Fruit fly (Drosophila melanogaster) whole organism, embryonic: Measurements from ENCODE around the gene Trmt6.
A peak's percentile ranks its signal among the peaks of the same experiment; 100 is the strongest.

Experiments
- Antp ChIP-seq: fragments of 200-800 bp; sonication (Bioruptor generic); optimal IDR thresholded peaks from 3 replicates; lab custom pipeline; 2016; ENCODE audit warnings: missing biosample characterization, missing genetic modification characterization
- Asciz ChIP-seq: fragments of 200-800 bp; sonication (Bioruptor generic); optimal IDR thresholded peaks from 2 replicates; lab custom pipeline; 2017; ENCODE audit warnings: missing biosample characterization, mild to moderate bottlenecking, missing genetic modification characterization, missing genetic modification reagents
- Atf6 ChIP-seq: fragments of 200-800 bp; sonication (Bioruptor generic); IDR thresholded peaks from 2 replicates; pipeline ENCODE4 v1.3.6; 2022; ENCODE audit warnings: missing biosample characterization, missing genetic modification characterization
- CG11085 ChIP-seq: fragments of 200-800 bp; sonication (Bioruptor generic); IDR thresholded peaks from 2 replicates; pipeline ENCODE4 v1.3.6; 2022; ENCODE audit warnings: missing biosample characterization, missing genetic modification characterization
- CG11093 ChIP-seq: fragments of 200-800 bp; sonication (Bioruptor generic); IDR thresholded peaks from 3 replicates; pipeline ENCODE4 v1.3.6; 2022; ENCODE audit warnings: missing biosample characterization, missing genetic modification characterization
- CG11696 ChIP-seq: fragments of 200-800 bp; sonication (Bioruptor generic); IDR thresholded peaks from 2 replicates; pipeline ENCODE4 v1.3.6; 2022; ENCODE audit warnings: missing biosample characterization, missing genetic modification characterization
- CG12219 ChIP-seq: fragments of 200-800 bp; sonication (Bioruptor generic); optimal IDR thresholded peaks from 3 replicates; lab custom pipeline; 2018; ENCODE audit warnings: missing biosample characterization, mild to moderate bottlenecking, missing genetic modification characterization
- CG12769 ChIP-seq: fragments of 200-800 bp; sonication (Bioruptor generic); optimal IDR thresholded peaks from 2 replicates; lab custom pipeline; 2019; ENCODE audit warnings: missing biosample characterization, mild to moderate bottlenecking, missing genetic modification characterization, moderate library complexity
- CG13424 ChIP-seq: fragments of 200-800 bp; sonication (Bioruptor generic); optimal IDR thresholded peaks from 2 replicates; lab custom pipeline; 2019; ENCODE audit warnings: missing biosample characterization, mild to moderate bottlenecking, missing genetic modification characterization, moderate library complexity
- CG15479 ChIP-seq: fragments of 200-800 bp; sonication (Bioruptor generic); optimal IDR thresholded peaks from 3 replicates; lab custom pipeline; 2019; ENCODE audit warnings: missing biosample characterization, mild to moderate bottlenecking, missing genetic modification characterization, moderate library complexity
- CG17802 ChIP-seq: fragments of 200-800 bp; sonication (Bioruptor generic); optimal IDR thresholded peaks from 2 replicates; lab custom pipeline; 2018; ENCODE audit warnings: missing biosample characterization, mild to moderate bottlenecking, missing genetic modification characterization, moderate library complexity
- CG18599 ChIP-seq: fragments of 200-800 bp; sonication (Bioruptor generic); optimal IDR thresholded peaks from 3 replicates; lab custom pipeline; 2017; ENCODE audit warnings: missing biosample characterization, missing genetic modification characterization, mild to moderate bottlenecking, moderate library complexity, missing genetic modification reagents
- CG2712 ChIP-seq: fragments of 200-800 bp; optimal IDR thresholded peaks from 3 replicates; lab custom pipeline; 2019; ENCODE audit warnings: missing biosample characterization, mild to moderate bottlenecking, missing genetic modification characterization, moderate library complexity
- CG4730 ChIP-seq: fragments of 200-800 bp; sonication (Bioruptor generic); IDR thresholded peaks from 2 replicates; pipeline ENCODE4 v1.3.6; 2022; ENCODE audit warnings: missing biosample characterization, missing genetic modification characterization
- CG6689 ChIP-seq: fragments of 200-800 bp; sonication (Bioruptor generic); IDR thresholded peaks from 2 replicates; pipeline ENCODE4 v1.3.6; 2022; ENCODE audit warnings: missing biosample characterization, missing genetic modification characterization
- CG6791 ChIP-seq: fragments of 200-800 bp; sonication (Bioruptor generic); IDR thresholded peaks from 3 replicates; pipeline ENCODE4 v1.3.6; 2022; ENCODE audit warnings: missing biosample characterization, missing genetic modification characterization; ENCODE audit not compliant: partially characterized antibody
- CG7839 ChIP-seq: fragments of 200-800 bp; sonication (Bioruptor generic); optimal IDR thresholded peaks from 3 replicates; lab custom pipeline; 2018; ENCODE audit warnings: missing biosample characterization, mild to moderate bottlenecking, missing genetic modification characterization, moderate library complexity
- CG7963 ChIP-seq: fragments of 200-800 bp; sonication (Bioruptor generic); IDR thresholded peaks from 3 replicates; pipeline ENCODE4 v1.3.6; 2022; ENCODE audit warnings: missing biosample characterization, missing genetic modification characterization; ENCODE audit not compliant: partially characterized antibody
- CG7987 ChIP-seq: fragments of 200-800 bp; sonication (Bioruptor generic); optimal IDR thresholded peaks from 2 replicates; lab custom pipeline; 2018; ENCODE audit warnings: missing biosample characterization, mild to moderate bottlenecking, missing genetic modification characterization, moderate library complexity
- CG9727 ChIP-seq: fragments of 200-800 bp; sonication (Bioruptor generic); optimal IDR thresholded peaks from 3 replicates; lab custom pipeline; 2017; ENCODE audit warnings: missing biosample characterization, mild to moderate bottlenecking, missing genetic modification characterization
- CG9876 ChIP-seq: fragments of 200-800 bp; sonication (Bioruptor generic); optimal IDR thresholded peaks from 2 replicates; lab custom pipeline; 2016; ENCODE audit warnings: missing biosample characterization, missing genetic modification characterization
- Dip2 ChIP-seq: fragments of 200-800 bp; sonication (Bioruptor generic); IDR thresholded peaks from 2 replicates; pipeline ENCODE4 v1.3.6; 2022; ENCODE audit warnings: missing biosample characterization, missing genetic modification characterization
- Elba2 ChIP-seq: fragments of 200-800 bp; sonication (Bioruptor generic); optimal IDR thresholded peaks from 3 replicates; lab custom pipeline; 2016; ENCODE audit warnings: missing biosample characterization, missing genetic modification characterization
- Fer2 ChIP-seq: fragments of 200-800 bp; sonication (Bioruptor generic); optimal IDR thresholded peaks from 2 replicates; lab custom pipeline; 2018; ENCODE audit warnings: missing biosample characterization, mild to moderate bottlenecking, missing genetic modification characterization, moderate library complexity
- Gug ChIP-seq: fragments of 200-800 bp; sonication (Bioruptor generic); IDR thresholded peaks from 4 replicates; pipeline ENCODE4 v1.3.6; 2022; ENCODE audit warnings: missing biosample characterization, missing genetic modification characterization
- HLH3B ChIP-seq: fragments of 200-800 bp; sonication (Bioruptor generic); IDR thresholded peaks from 2 replicates; pipeline ENCODE4 v1.3.6; 2022; ENCODE audit warnings: missing biosample characterization, missing genetic modification characterization
- Hr39 ChIP-seq: fragments of >200 bp; optimal IDR thresholded peaks from 2 replicates; lab custom pipeline; 2017
- Max ChIP-seq: fragments of 200-800 bp; sonication (Bioruptor generic); optimal IDR thresholded peaks from 2 replicates; lab custom pipeline; 2016; ENCODE audit warnings: missing biosample characterization, mild to moderate bottlenecking, missing genetic modification characterization
- Med ChIP-seq: fragments of 200-800 bp; sonication (Bioruptor generic); peaks from one replicate; lab custom pipeline; 2016; ENCODE audit warnings: missing biosample characterization, missing genetic modification characterization, mild to moderate bottlenecking, inconsistent platforms, moderate library complexity
- NFAT ChIP-seq: fragments of 200-800 bp; sonication (Bioruptor generic); IDR thresholded peaks from 2 replicates; pipeline ENCODE4 v1.3.6; 2022; ENCODE audit warnings: missing biosample characterization, missing genetic modification characterization
- NK7.1 ChIP-seq: fragments of 200-800 bp; sonication (Bioruptor generic); optimal IDR thresholded peaks from 3 replicates; lab custom pipeline; 2016; ENCODE audit warnings: missing biosample characterization, missing genetic modification characterization
- Neu2 ChIP-seq: fragments of 200-800 bp; sonication (Bioruptor generic); optimal IDR thresholded peaks from 3 replicates; lab custom pipeline; 2016; ENCODE audit warnings: missing biosample characterization, missing genetic modification characterization, borderline replicate concordance
- Xrp1 ChIP-seq: fragments of 200-800 bp; sonication (Bioruptor generic); IDR thresholded peaks from 2 replicates; pipeline ENCODE4 v1.3.6; 2022; ENCODE audit warnings: missing biosample characterization, missing genetic modification characterization
- az2 ChIP-seq: fragments of 200-800 bp; sonication (Bioruptor generic); optimal IDR thresholded peaks from 3 replicates; lab custom pipeline; 2016; ENCODE audit warnings: missing biosample characterization, missing genetic modification characterization
- gce ChIP-seq: fragments of 200-800 bp; sonication (Bioruptor generic); IDR thresholded peaks from 3 replicates; pipeline ENCODE4 v1.3.6; 2022; ENCODE audit warnings: missing biosample characterization, missing genetic modification characterization
- gro ChIP-seq: fragments of 200-800 bp; sonication (Bioruptor generic); optimal IDR thresholded peaks from 2 replicates; lab custom pipeline; 2016; ENCODE audit warnings: missing biosample characterization, missing genetic modification characterization
- hbn ChIP-seq: fragments of 200-800 bp; sonication (Bioruptor generic); IDR thresholded peaks from 2 replicates; pipeline ENCODE4 v1.3.6; 2022; ENCODE audit warnings: missing biosample characterization, missing genetic modification characterization; ENCODE audit not compliant: partially characterized antibody
- ken ChIP-seq: fragments of 200-800 bp; sonication (Bioruptor generic); IDR thresholded peaks from 3 replicates; pipeline ENCODE4 v1.3.6; 2022; ENCODE audit warnings: missing biosample characterization, missing genetic modification characterization
- knrl ChIP-seq: fragments of 200-800 bp; sonication (Bioruptor generic); IDR thresholded peaks from 3 replicates; pipeline ENCODE4 v1.3.6; 2022; ENCODE audit warnings: missing biosample characterization, missing genetic modification characterization; ENCODE audit not compliant: partially characterized antibody
- lbe ChIP-seq: fragments of 200-800 bp; sonication (Bioruptor generic); optimal IDR thresholded peaks from 2 replicates; lab custom pipeline; 2016; ENCODE audit warnings: missing biosample characterization, mild to moderate bottlenecking, missing genetic modification characterization
- lola ChIP-seq, 3 experiments: fragments of >200 bp in 2 of 3; fragments of 200-800 bp in 1 of 3; sonication (Bioruptor generic) in 1 of 3; optimal IDR thresholded peaks; 2 replicates each; lab custom pipeline; 2017 to 2019; ENCODE audit warnings: missing biosample characterization in 3 of 3, missing genetic modification characterization in 3 of 3, mild to moderate bottlenecking in 1 of 3, moderate library complexity in 1 of 3
- otp ChIP-seq: fragments of 200-800 bp; sonication (Bioruptor generic); IDR thresholded peaks from 3 replicates; pipeline ENCODE4, ENCODE4 v1.3.6; 2022; ENCODE audit warnings: missing biosample characterization, missing genetic modification characterization
- pb ChIP-seq: fragments of 200-800 bp; sonication (Bioruptor generic); optimal IDR thresholded peaks from 3 replicates; lab custom pipeline; 2016; ENCODE audit warnings: missing biosample characterization, missing genetic modification characterization
- prd ChIP-seq, 3 experiments: fragments of >200 bp in 2 of 3; fragments of 200-800 bp in 1 of 3; sonication (Bioruptor generic) in 1 of 3; optimal IDR thresholded peaks in 2 of 3; IDR thresholded peaks in 1 of 3; 2 replicates in 2 of 3; 3 replicates in 1 of 3; pipeline versions ENCODE4 v1.3.6 to Lab custom; 2017 to 2022; ENCODE audit warnings: missing biosample characterization in 1 of 3, missing genetic modification characterization in 1 of 3
- tgo ChIP-seq: fragments of 200-800 bp; sonication (Bioruptor generic); IDR thresholded peaks from 3 replicates; pipeline ENCODE4 v1.3.6; 2022; ENCODE audit warnings: missing biosample characterization, missing genetic modification characterization
- trem ChIP-seq: fragments of 200-800 bp; optimal IDR thresholded peaks from 3 replicates; lab custom pipeline; 2019; ENCODE audit warnings: missing biosample characterization, mild to moderate bottlenecking, missing genetic modification characterization, moderate library complexity
- wdn ChIP-seq: fragments of 200-800 bp; sonication (Bioruptor generic); IDR thresholded peaks from 2 replicates; pipeline ENCODE4 v1.3.6; 2022; ENCODE audit warnings: missing biosample characterization, missing genetic modification characterization
- zen ChIP-seq: fragments of 200-800 bp; sonication (Bioruptor generic); optimal IDR thresholded peaks from 3 replicates; lab custom pipeline; 2018; ENCODE audit warnings: missing biosample characterization, mild to moderate bottlenecking, missing genetic modification characterization, moderate library complexity

Gene Trmt6

DNA sequence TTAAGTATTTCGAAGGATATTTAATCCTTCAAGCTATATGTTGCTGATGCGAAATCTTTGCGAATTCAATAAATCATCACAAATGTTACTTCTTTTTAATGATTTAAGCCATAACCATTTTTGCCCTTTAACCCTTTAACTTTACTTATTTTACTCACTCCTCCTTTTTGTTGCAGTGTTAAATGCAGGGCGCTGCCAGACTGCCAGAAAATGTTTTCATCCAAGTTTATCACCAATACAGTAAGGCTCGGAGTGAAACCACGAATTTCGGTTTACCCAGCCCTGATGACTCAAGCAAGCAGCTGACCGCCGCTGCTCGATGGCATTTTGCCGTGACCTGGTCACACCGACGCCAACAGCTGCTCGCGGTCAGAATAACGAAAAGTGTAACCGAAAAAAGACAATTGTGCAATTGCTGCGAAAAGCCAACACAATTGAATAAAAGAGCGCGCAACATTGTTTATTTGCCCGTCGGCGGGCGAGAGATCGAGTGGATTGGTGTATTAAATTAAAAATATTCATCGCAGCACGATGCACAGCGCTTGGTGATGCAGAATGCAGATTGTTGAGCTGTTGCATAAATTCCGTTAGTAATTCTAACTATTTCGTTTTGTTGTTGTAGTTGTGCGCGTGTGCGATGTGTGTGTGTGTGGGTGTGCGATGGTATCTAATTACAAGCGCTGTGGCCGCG, 48.7 kb upstream of the Trmt6 start, which contains the start of gene CG11050 (continued):
- TF ChIP-seq zen (tag; lab: Kevin White, UChicago): peak; percentile 92
- no peak for TF ChIP-seq Fer2 (tag; lab: Kevin White, UChicago)
- TF ChIP-seq CG6791 (GFP tag; lab: Robert Waterston, UW): peak; percentile 69
- TF ChIP-seq CG15479: peak; percentile 91
- TF ChIP-seq CG7963 (GFP tag; lab: Robert Waterston, UW): no peak; the same call in 2 of the 3 replicates
- TF ChIP-seq Dip2 (GFP tag; lab: Robert Waterston, UW): no peak
- peak; percentile 95 for TF ChIP-seq gro (GFP tag; lab: Kevin White, UChicago)
- no peak for TF ChIP-seq Hr39
- peak; percentile 75 for TF ChIP-seq Xrp1 (GFP tag; lab: Robert Waterston, UW)
- TF ChIP-seq pb: peak; percentile 59
- TF ChIP-seq CG9727 (GFP tag; lab: Kevin White, UChicago): peak; percentile 51
- TF ChIP-seq otp: 0 out of 3 replicates have a peak, but pooled peaks have one; percentile 70
- peak; percentile 77 for TF ChIP-seq CG7987 (GFP tag; lab: Kevin White, UChicago)
- peak; percentile 98 for TF ChIP-seq Med (GFP tag; lab: Kevin White, UChicago)
- TF ChIP-seq Elba2: peak; percentile 62
- peak; percentile 65 for TF ChIP-seq wdn (GFP tag; lab: Robert Waterston, UW)
- peak; percentile 83 for TF ChIP-seq az2
- TF ChIP-seq gce (GFP tag; lab: Robert Waterston, UW): peak; percentile 70; the same call in 2 of the 3 replicates
- TF ChIP-seq CG6689: peak; percentile 55
- peak; percentile 77 for TF ChIP-seq NK7.1
- peak; percentile 60 for TF ChIP-seq tgo (GFP tag; lab: Robert Waterston, UW)
- TF ChIP-seq CG4730 (GFP tag; lab: Robert Waterston, UW): peak; percentile 56; the same call in 1 of the 2 replicates
- peak; percentile 90 for TF ChIP-seq trem (tag; lab: Kevin White, UChicago)
- TF ChIP-seq Gug (GFP tag; lab: Robert Waterston, UW): peak; percentile 69; the same call in 3 of the 4 replicates
- TF ChIP-seq CG12219: peak; percentile 70
- peak; percentile 73 for TF ChIP-seq CG11085
- TF ChIP-seq CG18599 (GFP tag; lab: Kevin White, UChicago): peak; percentile 52
- peak; percentile 67 for TF ChIP-seq Asciz
- no peak for TF ChIP-seq lbe
- peak; percentile 73 for TF ChIP-seq CG7839 (tag; lab: Kevin White, UChicago)
- peak; percentile 66 for TF ChIP-seq CG13424 (tag; lab: Kevin White, UChicago)
- peak; percentile 81 for TF ChIP-seq NFAT
- peak; percentile 80 for TF ChIP-seq Antp (GFP tag; lab: Kevin White, UChicago)
- peak; percentile 72 for TF ChIP-seq CG9876 (GFP tag; lab: Kevin White, UChicago)
- TF ChIP-seq lola (GFP tag; optimal IDR thresholded peaks at IDR 0.05; lab: Kevin White, UChicago): peak in 1 of 3 experiments; percentile 20
- TF ChIP-seq prd (optimal IDR thresholded peaks at IDR 0.05; lab: Kevin White, UChicago): no peak
- TF ChIP-seq prd (GFP tag; IDR thresholded peaks at IDR 0.05; lab: Robert Waterston, UW): peak; percentile 73
- TF ChIP-seq CG11093 (GFP tag; lab: Robert Waterston, UW): 0 out of 3 replicates have a peak, but pooled peaks have one; percentile 29
- TF ChIP-seq Max (GFP tag; lab: Kevin White, UChicago): peak; percentile 83
- peak; percentile 82 for TF ChIP-seq Atf6
- TF ChIP-seq Neu2: no peak
- TF ChIP-seq knrl: peak; percentile 63; the same call in 2 of the 3 replicates
- TF ChIP-seq CG11696 (GFP tag; lab: Robert Waterston, UW): peak; percentile 61; the same call in 1 of the 2 replicates
- TF ChIP-seq CG17802 (tag; lab: Kevin White, UChicago): peak; percentile 18
- TF ChIP-seq ken (GFP tag; lab: Robert Waterston, UW): peak; percentile 84
- peak; percentile 74 for TF ChIP-seq CG2712 (tag; lab: Kevin White, UChicago)
- TF ChIP-seq HLH3B: peak; percentile 67
- TF ChIP-seq hbn (GFP tag; lab: Robert Waterston, UW): peak; percentile 46; the same call in 1 of the 2 replicates
- TF ChIP-seq CG12769 (tag; lab: Kevin White, UChicago): peak; percentile 90
